Fruit fly (Drosophila melanogaster): ENCODE data around the gene mab-21.

The mab-21 gene

dm6 chrX:6010539-6011268, 2.3 kb downstream of the mab-21 start:
- peak; percentile 60 for TF ChIP-seq abd-A (tag; optimal IDR thresholded peaks at IDR 0.05)
- TF ChIP-seq exex (tag; optimal IDR thresholded peaks at IDR 0.05) = peak; percentile 37
- no peak for TF ChIP-seq CG30403 (GFP tag; optimal IDR thresholded peaks at IDR 0.05)
- TF ChIP-seq grn (GFP tag; optimal IDR thresholded peaks at IDR 0.05) = peak; percentile 93
- TF ChIP-seq tna (GFP tag; IDR thresholded peaks at IDR 0.05; ENCODE audit: partially characterized antibody) = no peak
- peak; percentile 4 for TF ChIP-seq sqz (GFP tag; optimal IDR thresholded peaks at IDR 0.05)
- TF ChIP-seq CG16815 (GFP tag; optimal IDR thresholded peaks at IDR 0.05) = no peak
- TF ChIP-seq sd (tag; optimal IDR thresholded peaks at IDR 0.05) = peak; percentile 17

DNA sequence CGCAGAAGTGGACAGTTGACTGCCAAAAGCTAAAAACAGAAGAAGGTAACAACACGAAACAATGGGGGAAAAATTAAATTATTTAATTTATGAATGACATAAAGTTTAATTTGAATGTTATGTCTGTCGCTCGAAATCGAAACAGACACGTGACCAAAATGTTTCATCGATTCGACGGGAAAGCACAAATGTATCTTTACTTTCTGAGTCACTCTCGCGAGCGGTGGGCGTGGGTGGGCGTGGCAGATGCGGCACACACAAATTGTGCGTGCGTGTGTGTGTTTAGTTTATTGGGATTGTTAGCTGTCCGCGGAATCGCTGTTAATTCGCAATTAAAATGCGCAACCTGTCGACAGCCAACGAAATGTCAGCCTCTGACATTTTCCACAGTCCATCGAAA, 5.5 kb downstream of the mab-21 start:
- TF ChIP-seq sr (GFP tag; IDR thresholded peaks at IDR 0.05) (peak; percentile 67; the same call in 2 of the 3 replicates), CG6254 (GFP tag; optimal IDR thresholded peaks at IDR 0.05) (no peak)

- TF ChIP-seq slbo (GFP tag; IDR thresholded peaks at IDR 0.05) = no peak
- TF ChIP-seq pho (GFP tag; optimal IDR thresholded peaks at IDR 0.05) = no peak
- no peak for TF ChIP-seq knrl (GFP tag; IDR thresholded peaks at IDR 0.05; ENCODE audit: partially characterized antibody)
- TF ChIP-seq Ets65A (GFP tag) = no peak
- TF ChIP-seq Nf-YC (tag; optimal IDR thresholded peaks at IDR 0.05) = no peak
- TF ChIP-seq HLH4C (GFP tag; IDR thresholded peaks at IDR 0.05; ENCODE audit: partially characterized antibody) = no peak
- peak; percentile 43 for TF ChIP-seq CG18262 (tag; optimal IDR thresholded peaks at IDR 0.05)
- no peak for TF ChIP-seq CG15601 (tag; optimal IDR thresholded peaks at IDR 0.05)
- no peak for TF ChIP-seq Rx (GFP tag; IDR thresholded peaks at IDR 0.05)
- no peak for TF ChIP-seq CG11695 (GFP tag; IDR thresholded peaks at IDR 0.05)
- no peak for TF ChIP-seq grn (GFP tag; optimal IDR thresholded peaks at IDR 0.05)
- TF ChIP-seq Sin3A (optimal IDR thresholded peaks at IDR 0.05) = no peak
- peak; percentile 14 to 25 for TF ChIP-seq bsh (GFP tag; optimal IDR thresholded peaks at IDR 0.05)
- no peak for TF ChIP-seq amos (GFP tag; IDR thresholded peaks at IDR 0.05; ENCODE audit: partially characterized antibody)
- no peak for TF ChIP-seq CG2129 (GFP tag; IDR thresholded peaks at IDR 0.05; ENCODE audit: partially characterized antibody)
- TF ChIP-seq bigmax (GFP tag; optimal IDR thresholded peaks at IDR 0.05) = no peak
- TF ChIP-seq CG6689 (GFP tag; IDR thresholded peaks at IDR 0.05) = peak; percentile 26; the same call in 1 of the 2 replicates
- TF ChIP-seq pum (GFP tag; optimal IDR thresholded peaks at IDR 0.05) = no peak
- no peak for TF ChIP-seq ap (GFP tag; IDR thresholded peaks at IDR 0.05)
- no peak for TF ChIP-seq CG10267 (tag; optimal IDR thresholded peaks at IDR 0.05)
- no peak for TF ChIP-seq HLH54F (GFP tag; optimal IDR thresholded peaks at IDR 0.05)
- no peak for TF ChIP-seq Mes4 (GFP tag; optimal IDR thresholded peaks at IDR 0.05)
- TF ChIP-seq CG3726 (GFP tag; IDR thresholded peaks at IDR 0.05) = no peak
- TF ChIP-seq bab2 (GFP tag; optimal IDR thresholded peaks at IDR 0.05) = no peak
- no peak for TF ChIP-seq CG13624 (GFP tag; optimal IDR thresholded peaks at IDR 0.05)
- TF ChIP-seq CG31441 (GFP tag; IDR thresholded peaks at IDR 0.05) = peak; percentile 46
- no peak for TF ChIP-seq CTCF (GFP tag; optimal IDR thresholded peaks at IDR 0.05)
- no peak for TF ChIP-seq tup (GFP tag; optimal IDR thresholded peaks at IDR 0.05)
- TF ChIP-seq CG17361 (GFP tag; IDR thresholded peaks at IDR 0.05) = peak; percentile 23; the same call in 1 of the 3 replicates
- no peak for TF ChIP-seq CG32772 (GFP tag; IDR thresholded peaks at IDR 0.05)
- no peak for TF ChIP-seq CG1792 (GFP tag; optimal IDR thresholded peaks at IDR 0.05)
- no peak for TF ChIP-seq so (GFP tag; IDR thresholded peaks at IDR 0.05)
- TF ChIP-seq CG16815 (GFP tag; optimal IDR thresholded peaks at IDR 0.05) = no peak
- TF ChIP-seq Myb (GFP tag; optimal IDR thresholded peaks at IDR 0.05) = no peak
- TF ChIP-seq CG14710 (tag; optimal IDR thresholded peaks at IDR 0.05) = peak; percentile 20
- no peak for TF ChIP-seq CG18599 (GFP tag; optimal IDR thresholded peaks at IDR 0.05)
- TF ChIP-seq HLH3B (GFP tag; IDR thresholded peaks at IDR 0.05) = no peak
- TF ChIP-seq pita (GFP tag; optimal IDR thresholded peaks at IDR 0.05) = no peak
- no peak for TF ChIP-seq ac (GFP tag; optimal IDR thresholded peaks at IDR 0.05)
- TF ChIP-seq CG33557 (GFP tag; optimal IDR thresholded peaks at IDR 0.05) = no peak
These were observed 9.2 kb downstream of the mab-21 start for dm6 chrX:6003830-6004229.
